Fruit fly (Drosophila melanogaster) whole organism, embryonic: Measurements from ENCODE around the gene CG14440.
A peak's percentile ranks its signal among the peaks of the same experiment; 100 is the strongest.

ENCODE experiments used
- Blimp-1 ChIP-seq: fragments of 200-800 bp; sonication (Bioruptor generic); optimal IDR thresholded peaks from 3 replicates; lab custom pipeline; 2018; ENCODE audit warnings: missing biosample characterization, missing genetic modification characterization, mild to moderate bottlenecking, moderate library complexity, missing genetic modification reagents
- CG10366 ChIP-seq: fragments of 200-800 bp; sonication (Bioruptor generic); IDR thresholded peaks from 2 replicates; pipeline ENCODE4 v1.3.6; 2022; ENCODE audit warnings: missing biosample characterization, missing genetic modification characterization
- CG10979 ChIP-seq: fragments of 200-800 bp; sonication (Bioruptor generic); optimal IDR thresholded peaks from 2 replicates; lab custom pipeline; 2018; ENCODE audit warnings: missing biosample characterization, mild to moderate bottlenecking, missing genetic modification characterization, moderate library complexity
- CG12769 ChIP-seq: fragments of 200-800 bp; sonication (Bioruptor generic); optimal IDR thresholded peaks from 2 replicates; lab custom pipeline; 2019; ENCODE audit warnings: missing biosample characterization, mild to moderate bottlenecking, missing genetic modification characterization, moderate library complexity
- CG14965 ChIP-seq: fragments of 200-800 bp; sonication (Bioruptor generic); optimal IDR thresholded peaks from 2 replicates; lab custom pipeline; 2016; ENCODE audit warnings: missing biosample characterization, missing genetic modification characterization, borderline replicate concordance
- CG1529 ChIP-seq: fragments of 200-800 bp; sonication (Bioruptor generic); optimal IDR thresholded peaks from 3 replicates; lab custom pipeline; 2018; ENCODE audit warnings: missing biosample characterization, missing genetic modification characterization
- CG15514 ChIP-seq: fragments of 200-800 bp; sonication (Bioruptor generic); optimal IDR thresholded peaks from 3 replicates; lab custom pipeline; 2017; ENCODE audit warnings: missing biosample characterization, missing genetic modification characterization, mild to moderate bottlenecking, moderate library complexity, missing genetic modification reagents
- CG1603 ChIP-seq: fragments of 200-800 bp; sonication (Bioruptor generic); optimal IDR thresholded peaks from 2 replicates; lab custom pipeline; 2019; ENCODE audit warnings: missing biosample characterization, mild to moderate bottlenecking, missing genetic modification characterization, moderate library complexity
- CG17802 ChIP-seq: fragments of 200-800 bp; sonication (Bioruptor generic); optimal IDR thresholded peaks from 2 replicates; lab custom pipeline; 2018; ENCODE audit warnings: missing biosample characterization, mild to moderate bottlenecking, missing genetic modification characterization, moderate library complexity
- CG17829 ChIP-seq: fragments of 200-800 bp; optimal IDR thresholded peaks from 2 replicates; lab custom pipeline; 2019; ENCODE audit warnings: missing biosample characterization, mild to moderate bottlenecking, missing genetic modification characterization, moderate library complexity
- CG18619 ChIP-seq: fragments of 200-800 bp; sonication (Bioruptor generic); optimal IDR thresholded peaks from 3 replicates; lab custom pipeline; 2017; ENCODE audit warnings: missing biosample characterization, mild to moderate bottlenecking, missing genetic modification characterization
- CG18764 ChIP-seq: fragments of 200-800 bp; sonication (Bioruptor generic); optimal IDR thresholded peaks from 3 replicates; lab custom pipeline; 2016; ENCODE audit warnings: missing biosample characterization, missing genetic modification characterization
- CG2199 ChIP-seq: fragments of 200-800 bp; sonication (Bioruptor generic); IDR thresholded peaks from 3 replicates; pipeline ENCODE4 v1.3.6; 2022; ENCODE audit warnings: missing biosample characterization, missing genetic modification characterization
- CG31441 ChIP-seq: fragments of 200-800 bp; sonication (Bioruptor generic); IDR thresholded peaks from 2 replicates; pipeline ENCODE4 v1.3.6; 2022; ENCODE audit warnings: missing biosample characterization, missing genetic modification characterization
- CG3163 ChIP-seq: fragments of 200-800 bp; sonication (Bioruptor generic); optimal IDR thresholded peaks from 3 replicates; lab custom pipeline; 2016; ENCODE audit warnings: missing biosample characterization, missing genetic modification characterization
- CG32532 ChIP-seq: fragments of 200-800 bp; sonication (Bioruptor generic); IDR thresholded peaks from 2 replicates; pipeline ENCODE4 v1.3.6; 2022; ENCODE audit warnings: missing biosample characterization, missing genetic modification characterization
- CG4404 ChIP-seq: fragments of 200-800 bp; sonication (Bioruptor generic); IDR thresholded peaks from 2 replicates; pipeline ENCODE4 v1.3.6; 2022; ENCODE audit warnings: missing biosample characterization, missing genetic modification characterization
- CG4617 ChIP-seq: fragments of 200-800 bp; sonication (Bioruptor generic); optimal IDR thresholded peaks from 3 replicates; lab custom pipeline; 2016; ENCODE audit warnings: missing biosample characterization, missing genetic modification characterization, borderline replicate concordance
- CG6683 ChIP-seq: fragments of 200-800 bp; sonication (Bioruptor generic); optimal IDR thresholded peaks from 2 replicates; lab custom pipeline; 2017; ENCODE audit warnings: missing biosample characterization, mild to moderate bottlenecking, missing genetic modification characterization, missing genetic modification reagents
- CG7839 ChIP-seq: fragments of 200-800 bp; sonication (Bioruptor generic); optimal IDR thresholded peaks from 3 replicates; lab custom pipeline; 2018; ENCODE audit warnings: missing biosample characterization, mild to moderate bottlenecking, missing genetic modification characterization, moderate library complexity
- CG8281 ChIP-seq: fragments of 200-800 bp; sonication (Bioruptor generic); optimal IDR thresholded peaks from 2 replicates; lab custom pipeline; 2018; ENCODE audit warnings: missing biosample characterization, mild to moderate bottlenecking, missing genetic modification characterization, moderate library complexity
- CG9215 ChIP-seq: fragments of 200-800 bp; sonication (Bioruptor generic); IDR thresholded peaks from 2 replicates; pipeline ENCODE4 v1.3.6; 2022; ENCODE audit warnings: missing biosample characterization, missing genetic modification characterization
- CHES-1-like ChIP-seq: fragments of 200-800 bp; sonication (Bioruptor generic); optimal IDR thresholded peaks from 2 replicates; lab custom pipeline; 2016; ENCODE audit warnings: missing biosample characterization, missing genetic modification characterization
- Dad ChIP-seq: fragments of 200-800 bp; sonication (Bioruptor generic); optimal IDR thresholded peaks from 3 replicates; lab custom pipeline; 2016; ENCODE audit warnings: missing biosample characterization, missing genetic modification characterization
- Dip3 ChIP-seq: fragments of 200-800 bp; sonication (Bioruptor generic); optimal IDR thresholded peaks from 3 replicates; lab custom pipeline; 2016; ENCODE audit warnings: missing biosample characterization, missing genetic modification characterization
- Dref ChIP-seq: fragments of 200-800 bp; sonication (Bioruptor generic); IDR thresholded peaks from 2 replicates; pipeline ENCODE4 v1.3.6; 2022; ENCODE audit warnings: missing biosample characterization, missing genetic modification characterization
- Elba2 ChIP-seq: fragments of 200-800 bp; sonication (Bioruptor generic); optimal IDR thresholded peaks from 3 replicates; lab custom pipeline; 2016; ENCODE audit warnings: missing biosample characterization, missing genetic modification characterization
- HLH4C ChIP-seq: fragments of 200-800 bp; sonication (Bioruptor generic); IDR thresholded peaks from 3 replicates; pipeline ENCODE4 v1.3.6; 2022; ENCODE audit warnings: missing biosample characterization, missing genetic modification characterization; ENCODE audit not compliant: partially characterized antibody
- HLHmδ ChIP-seq: fragments of 200-800 bp; sonication (Bioruptor generic); optimal IDR thresholded peaks from 2 replicates; lab custom pipeline; 2018; ENCODE audit warnings: missing biosample characterization, mild to moderate bottlenecking, missing genetic modification characterization, moderate library complexity
- Hr78 ChIP-seq, 2 experiments: fragments of 200-800 bp in 1 of 2; fragments of >200 bp in 1 of 2; sonication (Bioruptor generic) in 1 of 2; optimal IDR thresholded peaks; 2 replicates each; lab custom pipeline; 2017 to 2019; ENCODE audit warnings: missing biosample characterization in 2 of 2, missing genetic modification characterization in 2 of 2, mild to moderate bottlenecking in 1 of 2, moderate library complexity in 1 of 2
- Sin3A ChIP-seq: fragments of >200 bp; optimal IDR thresholded peaks from 2 replicates; lab custom pipeline; 2018
- Xrp1 ChIP-seq: fragments of 200-800 bp; sonication (Bioruptor generic); IDR thresholded peaks from 2 replicates; pipeline ENCODE4 v1.3.6; 2022; ENCODE audit warnings: missing biosample characterization, missing genetic modification characterization
- YL-1 ChIP-seq: fragments of 200-800 bp; sonication (Bioruptor generic); optimal IDR thresholded peaks from 3 replicates; lab custom pipeline; 2017; ENCODE audit warnings: missing biosample characterization, mild to moderate bottlenecking, missing genetic modification characterization
- ara ChIP-seq: fragments of 200-800 bp; sonication (Bioruptor generic); IDR thresholded peaks from 2 replicates; pipeline ENCODE4 v1.3.6; 2022; ENCODE audit warnings: missing biosample characterization, missing genetic modification characterization
- btn ChIP-seq: fragments of 200-800 bp; sonication (Bioruptor generic); optimal IDR thresholded peaks from 2 replicates; lab custom pipeline; 2016; ENCODE audit warnings: missing biosample characterization, missing genetic modification characterization
- cwo ChIP-seq: fragments of 200-800 bp; sonication (Bioruptor generic); optimal IDR thresholded peaks from 3 replicates; lab custom pipeline; 2017; ENCODE audit warnings: missing biosample characterization, missing genetic modification characterization, mild to moderate bottlenecking, moderate library complexity, missing genetic modification reagents
- ems ChIP-seq: fragments of 200-800 bp; sonication (Bioruptor generic); optimal IDR thresholded peaks from 3 replicates; lab custom pipeline; 2016; ENCODE audit warnings: missing biosample characterization, missing genetic modification characterization
- en ChIP-seq: fragments of 200-800 bp; sonication (Bioruptor generic); optimal IDR thresholded peaks from 2 replicates; lab custom pipeline; 2016; ENCODE audit warnings: missing biosample characterization, missing genetic modification characterization
- gce ChIP-seq: fragments of 200-800 bp; sonication (Bioruptor generic); IDR thresholded peaks from 3 replicates; pipeline ENCODE4 v1.3.6; 2022; ENCODE audit warnings: missing biosample characterization, missing genetic modification characterization
- gsb ChIP-seq: fragments of 200-800 bp; sonication (Bioruptor generic); IDR thresholded peaks from 2 replicates; pipeline ENCODE4 v1.3.6; 2022; ENCODE audit warnings: missing biosample characterization, missing genetic modification characterization
- gsb-n ChIP-seq: fragments of 200-800 bp; sonication (Bioruptor generic); optimal IDR thresholded peaks from 3 replicates; lab custom pipeline; 2018; ENCODE audit warnings: missing biosample characterization, mild to moderate bottlenecking, missing genetic modification characterization
- her ChIP-seq: fragments of 200-800 bp; sonication (Bioruptor generic); optimal IDR thresholded peaks from 2 replicates; lab custom pipeline; 2016; ENCODE audit warnings: missing biosample characterization, missing genetic modification characterization
- lbe ChIP-seq: fragments of 200-800 bp; sonication (Bioruptor generic); optimal IDR thresholded peaks from 2 replicates; lab custom pipeline; 2016; ENCODE audit warnings: missing biosample characterization, mild to moderate bottlenecking, missing genetic modification characterization
- lola ChIP-seq, 3 experiments: fragments of >200 bp in 2 of 3; fragments of 200-800 bp in 1 of 3; sonication (Bioruptor generic) in 1 of 3; optimal IDR thresholded peaks; 2 replicates each; lab custom pipeline; 2017 to 2019; ENCODE audit warnings: missing biosample characterization in 3 of 3, missing genetic modification characterization in 3 of 3, mild to moderate bottlenecking in 1 of 3, moderate library complexity in 1 of 3
- nerfin-1 ChIP-seq: fragments of 200-800 bp; sonication (Bioruptor generic); optimal IDR thresholded peaks from 3 replicates; lab custom pipeline; 2019; ENCODE audit warnings: missing biosample characterization, mild to moderate bottlenecking, missing genetic modification characterization, moderate library complexity
- sug ChIP-seq: fragments of 200-800 bp; optimal IDR thresholded peaks from 2 replicates; lab custom pipeline; 2019; ENCODE audit warnings: missing biosample characterization, mild to moderate bottlenecking, missing genetic modification characterization, moderate library complexity
- tll ChIP-seq, 2 experiments: fragments of 200-800 bp in 1 of 2; fragments of >200 bp in 1 of 2; sonication (Bioruptor generic) in 1 of 2; optimal IDR thresholded peaks; 2 replicates each; lab custom pipeline; 2017 to 2019; ENCODE audit warnings: missing biosample characterization in 2 of 2, missing genetic modification characterization in 2 of 2, mild to moderate bottlenecking in 1 of 2, moderate library complexity in 1 of 2
- ttk ChIP-seq: fragments of 200-800 bp; sonication (Bioruptor generic); IDR thresholded peaks from 2 replicates; pipeline ENCODE4 v2.1.2; 2022; ENCODE audit warnings: missing biosample characterization, missing genetic modification characterization
- wdn ChIP-seq: fragments of 200-800 bp; sonication (Bioruptor generic); IDR thresholded peaks from 2 replicates; pipeline ENCODE4 v1.3.6; 2022; ENCODE audit warnings: missing biosample characterization, missing genetic modification characterization
- zen ChIP-seq: fragments of 200-800 bp; sonication (Bioruptor generic); optimal IDR thresholded peaks from 3 replicates; lab custom pipeline; 2018; ENCODE audit warnings: missing biosample characterization, mild to moderate bottlenecking, missing genetic modification characterization, moderate library complexity

CG14440 gene

DNA sequence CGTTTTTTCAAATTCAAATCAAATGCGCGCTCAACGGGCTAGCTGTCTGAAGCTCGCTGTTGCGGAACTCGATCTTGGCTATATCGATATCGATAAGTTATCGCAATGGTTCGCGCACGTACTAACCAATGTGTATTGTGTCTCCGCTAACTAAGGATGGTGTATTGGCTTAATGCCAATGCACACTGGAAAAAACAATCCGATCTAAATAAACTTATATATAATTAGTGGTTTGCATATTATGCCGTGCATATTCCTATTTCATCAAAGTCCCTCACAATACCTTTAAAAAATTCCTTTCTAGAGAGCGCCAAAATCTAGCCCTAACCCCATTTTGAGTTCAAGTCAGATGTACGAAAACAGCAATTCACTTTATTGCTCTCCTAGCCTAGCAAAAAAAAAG, 42.8 kb upstream of the CG14440 start (continued):
- no peak for TF ChIP-seq HLHmδ
- TF ChIP-seq YL-1 (GFP tag; lab: Kevin White, UChicago) = peak; percentile 50
- TF ChIP-seq wdn (GFP tag; lab: Robert Waterston, UW) = peak; percentile 48; the same call in 1 of the 2 replicates
- TF ChIP-seq CG10366 (GFP tag; lab: Robert Waterston, UW) = peak; percentile 19; the same call in 1 of the 2 replicates
- peak; percentile 54; the same call in 1 of the 3 replicates for TF ChIP-seq CG2199 (GFP tag; lab: Robert Waterston, UW)
- peak; percentile 50; the same call in 1 of the 3 replicates for TF ChIP-seq gce (GFP tag; lab: Robert Waterston, UW)
- no peak for TF ChIP-seq en
- no peak for TF ChIP-seq Elba2
- TF ChIP-seq Blimp-1 (GFP tag; lab: Kevin White, UChicago) = peak; percentile 10
- TF ChIP-seq CG7839 (tag; lab: Kevin White, UChicago) = peak; percentile 31
- TF ChIP-seq cwo = no peak
- peak; percentile 87 for TF ChIP-seq CG1603 (tag; lab: Kevin White, UChicago)
- peak; percentile 42 for TF ChIP-seq CG17829 (tag; lab: Kevin White, UChicago)
- TF ChIP-seq gsb-n (tag; lab: Kevin White, UChicago) = peak; percentile 88
- no peak for TF ChIP-seq CG9215 (GFP tag; lab: Robert Waterston, UW)
- peak in 1 of 3 experiments; percentile 7 for TF ChIP-seq lola (GFP tag; optimal IDR thresholded peaks at IDR 0.05; lab: Kevin White, UChicago)
- TF ChIP-seq CG32532 (GFP tag; lab: Robert Waterston, UW) = peak; percentile 74; the same call in 1 of the 2 replicates
- peak; percentile 99 for TF ChIP-seq Dref (GFP tag; lab: Robert Waterston, UW)
- peak; percentile 16 for TF ChIP-seq lbe
- TF ChIP-seq CG12769 (tag; lab: Kevin White, UChicago) = peak; percentile 62
- TF ChIP-seq btn (GFP tag; lab: Kevin White, UChicago) = no peak
- no peak for TF ChIP-seq CG4617
- TF ChIP-seq CG31441 (GFP tag; lab: Robert Waterston, UW) = no peak
- TF ChIP-seq nerfin-1 (tag; lab: Kevin White, UChicago) = no peak
- no peak for TF ChIP-seq CG1529 (GFP tag; lab: Kevin White, UChicago)
- peak; percentile 82 for TF ChIP-seq CG15514 (GFP tag; lab: Kevin White, UChicago)
- peak; percentile 68 for TF ChIP-seq Dad (GFP tag; lab: Kevin White, UChicago)
- no peak for TF ChIP-seq CG8281
- TF ChIP-seq CG6683 (GFP tag; lab: Kevin White, UChicago) = no peak
- peak; percentile 40 for TF ChIP-seq sug (tag; lab: Kevin White, UChicago)
- peak; percentile 57 for TF ChIP-seq ems (GFP tag; lab: Kevin White, UChicago)
- TF ChIP-seq CG14965 (GFP tag; lab: Kevin White, UChicago) = no peak
- TF ChIP-seq gsb (GFP tag; lab: Robert Waterston, UW) = peak; percentile 35; the same call in 1 of the 2 replicates
- peak; percentile 29 for TF ChIP-seq zen (tag; lab: Kevin White, UChicago)
- peak; percentile 10 for TF ChIP-seq CG10979 (tag; lab: Kevin White, UChicago)
- TF ChIP-seq Dip3 = peak; percentile 55
- no peak for TF ChIP-seq CG4404 (GFP tag; lab: Robert Waterston, UW)
- TF ChIP-seq Sin3A = peak; percentile 52
- no peak for TF ChIP-seq ara (GFP tag; lab: Robert Waterston, UW)
- no peak for TF ChIP-seq tll (GFP tag; optimal IDR thresholded peaks at IDR 0.05; lab: Kevin White, UChicago)
- peak; percentile 56 for TF ChIP-seq Xrp1
- peak; percentile 18 for TF ChIP-seq CG18764 (GFP tag; lab: Kevin White, UChicago)
- TF ChIP-seq ttk (GFP tag; lab: Robert Waterston, UW) = no peak
- TF ChIP-seq CG17802 = no peak
- TF ChIP-seq Hr78 (GFP tag; optimal IDR thresholded peaks at IDR 0.05; lab: Kevin White, UChicago) = no peak
- no peak for TF ChIP-seq her (GFP tag; lab: Kevin White, UChicago)
- no peak for TF ChIP-seq CHES-1-like
- TF ChIP-seq HLH4C (GFP tag; lab: Robert Waterston, UW) = peak; percentile 74
- peak; percentile 33 for TF ChIP-seq CG3163
- peak; percentile 10 for TF ChIP-seq CG18619
